Fruit fly (Drosophila melanogaster): ENCODE measurements around the gene CG42502.
A peak's percentile ranks its signal among the peaks of the same experiment; 100 is the strongest.

CG42502 gene

DNA sequence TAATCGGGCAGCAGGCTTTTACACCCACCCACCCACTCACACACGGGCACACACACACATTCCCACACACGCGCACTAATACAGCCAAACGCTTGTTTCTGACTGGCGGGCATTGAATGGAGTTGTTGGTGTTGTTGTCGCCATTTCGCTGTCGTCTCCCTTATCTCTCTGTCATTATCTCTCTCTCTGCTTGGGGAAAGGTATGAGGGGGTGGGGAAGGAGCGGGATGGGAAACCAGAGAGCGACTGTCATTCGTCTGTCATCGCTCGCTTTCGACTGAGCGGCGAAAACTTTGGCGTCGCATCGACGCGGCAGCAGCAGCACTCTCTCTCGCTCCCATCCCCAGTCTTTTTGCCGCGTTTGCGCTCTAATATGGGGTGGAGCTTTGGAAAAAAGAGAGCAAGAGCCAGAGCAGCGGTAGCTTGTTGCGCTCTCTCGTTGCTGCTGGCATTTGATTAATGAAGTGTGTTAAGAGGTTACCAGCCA, 15.1 kb downstream of the CG42502 start (continued):
- TF ChIP-seq Atf3 (GFP tag; optimal IDR thresholded peaks at IDR 0.05) (no peak), onecut (GFP tag; IDR thresholded peaks at IDR 0.05) (no peak), chif (GFP tag; optimal IDR thresholded peaks at IDR 0.05) (no peak), CG3847 (GFP tag; IDR thresholded peaks at IDR 0.05) (no peak), CG16815 (GFP tag; optimal IDR thresholded peaks at IDR 0.05) (no peak), CG13894 (tag; optimal IDR thresholded peaks at IDR 0.05) (no peak), h (optimal IDR thresholded peaks at IDR 0.05) (no peak), CG1647 (GFP tag; optimal IDR thresholded peaks at IDR 0.05) (no peak), Xrp1 (GFP tag; IDR thresholded peaks at IDR 0.05) (no peak), Fer2 (tag; optimal IDR thresholded peaks at IDR 0.05) (no peak), croc (GFP tag; conservative IDR thresholded peaks at IDR 0.05) (no peak), pho (GFP tag; optimal IDR thresholded peaks at IDR 0.05) (no peak), HmgZ (tag; optimal IDR thresholded peaks at IDR 0.05) (no peak), CG6272 (GFP tag; IDR thresholded peaks at IDR 0.05) (no peak), Dfd (GFP tag; optimal IDR thresholded peaks at IDR 0.05) (no peak), CG10654 (GFP tag; optimal IDR thresholded peaks at IDR 0.05) (no peak), ab (GFP tag; optimal IDR thresholded peaks at IDR 0.05) (no peak), CG7987 (GFP tag; optimal IDR thresholded peaks at IDR 0.05) (no peak), pzg (GFP tag; optimal IDR thresholded peaks at IDR 0.05) (no peak), fd102C (GFP tag; optimal IDR thresholded peaks at IDR 0.05) (no peak), CG43689 (GFP tag; IDR thresholded peaks at IDR 0.05) (no peak), ATbp (GFP tag; optimal IDR thresholded peaks at IDR 0.05) (no peak), CG10267 (tag; optimal IDR thresholded peaks at IDR 0.05) (no peak), Neu2 (GFP tag; optimal IDR thresholded peaks at IDR 0.05; ENCODE audit: borderline replicate concordance) (no peak), ham (GFP tag; IDR thresholded peaks at IDR 0.05) (peak; percentile 45; the same call in 1 of the 2 replicates), CG18619 (GFP tag; optimal IDR thresholded peaks at IDR 0.05) (no peak), Hr78 (GFP tag; optimal IDR thresholded peaks at IDR 0.05) (no peak), zen2 (GFP tag; IDR thresholded peaks at IDR 0.05; ENCODE audit: partially characterized antibody) (0 out of 3 replicates have a peak, but pooled peaks have one; percentile 14), tup (GFP tag; optimal IDR thresholded peaks at IDR 0.05) (no peak), emc (GFP tag; optimal IDR thresholded peaks at IDR 0.05) (no peak), Fer1 (GFP tag; optimal IDR thresholded peaks at IDR 0.05) (no peak), Chrac-16 (GFP tag; optimal IDR thresholded peaks at IDR 0.05) (no peak), Optix (GFP tag; IDR thresholded peaks at IDR 0.05) (no peak), jigr1 (GFP tag; IDR thresholded peaks at IDR 0.05) (no peak), CG13424 (tag; optimal IDR thresholded peaks at IDR 0.05) (no peak), ci (GFP tag; IDR thresholded peaks at IDR 0.05) (no peak), CG12155 (GFP tag; optimal IDR thresholded peaks at IDR 0.05) (no peak), CG14860 (GFP tag; IDR thresholded peaks at IDR 0.05; ENCODE audit: partially characterized antibody) (no peak), Hmr (GFP tag; optimal IDR thresholded peaks at IDR 0.05) (no peak), Ravus (GFP tag; IDR thresholded peaks at IDR 0.05) (no peak), Mad (GFP tag; optimal IDR thresholded peaks at IDR 0.05) (no peak), CG12299 (tag; optimal IDR thresholded peaks at IDR 0.05) (no peak), CG7745 (tag; optimal IDR thresholded peaks at IDR 0.05) (no peak), grau (tag; optimal IDR thresholded peaks at IDR 0.05) (no peak), CG14441 (GFP tag; IDR thresholded peaks at IDR 0.05) (no peak), klu (GFP tag; IDR thresholded peaks at IDR 0.05) (no peak), kni (GFP tag; optimal IDR thresholded peaks at IDR 0.05) (no peak), Med (GFP tag) (no peak), CG3407 (GFP tag; optimal IDR thresholded peaks at IDR 0.05) (no peak), BtbVII (GFP tag; optimal IDR thresholded peaks at IDR 0.05) (no peak), Abd-B (GFP tag; optimal IDR thresholded peaks at IDR 0.05) (no peak), scrt (GFP tag; optimal IDR thresholded peaks at IDR 0.05) (no peak)
